Worm (Caenorhabditis elegans): Measurements from ENCODE around the gene srv-14.

Gene srv-14

DNA sequence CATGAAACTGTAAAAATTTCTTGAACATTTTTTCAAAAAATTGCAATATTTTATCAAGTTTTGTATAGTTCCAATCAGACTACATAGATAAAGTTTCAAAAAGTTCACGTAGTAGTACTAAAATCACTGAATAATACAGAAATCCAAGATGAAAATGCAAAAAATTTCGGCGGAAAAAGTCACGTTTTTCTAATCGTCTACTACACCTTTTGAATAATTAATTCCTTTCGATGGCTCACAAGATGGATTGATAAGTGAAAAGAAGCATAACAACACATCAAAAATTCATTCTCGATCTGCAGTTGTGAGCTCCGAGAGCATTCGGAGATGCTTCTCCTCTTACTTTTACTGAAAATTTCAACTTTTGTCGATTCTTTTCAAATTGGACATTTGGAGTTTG, 21.4 kb downstream of the srv-14 start, which contains the start of gene gcy-25:
gcy-25 (plus strand) TSS at position 301 of the 400 bp plus-strand sequence.
- TF ChIP-seq nhr-11 (tag; optimal IDR thresholded peaks at IDR 0.05) (no peak), fos-1 (tag; optimal IDR thresholded peaks at IDR 0.05) (no peak), lin-15B (tag; optimal IDR thresholded peaks at IDR 0.05) (no peak), ceh-16 (tag; optimal IDR thresholded peaks at IDR 0.05) (no peak), nhr-77 (tag; optimal IDR thresholded peaks at IDR 0.05) (no peak), ama-1 (optimal IDR thresholded peaks at IDR 0.05) (no peak), unc-62 (GFP tag; optimal IDR thresholded peaks at IDR 0.05) (no peak), nhr-28 (tag; optimal IDR thresholded peaks at IDR 0.05) (no peak), mdl-1 (tag; optimal IDR thresholded peaks at IDR 0.05) (no peak), daf-12 (tag; optimal IDR thresholded peaks at IDR 0.05) (no peak), zag-1 (tag; optimal IDR thresholded peaks at IDR 0.05) (no peak), fkh-10 (GFP tag; optimal IDR thresholded peaks at IDR 0.05) (no peak)

- no peak for TF ChIP-seq hmg-11 (tag; optimal IDR thresholded peaks at IDR 0.05)
- TF ChIP-seq pha-4 (tag; optimal IDR thresholded peaks at IDR 0.05), result no peak
- TF ChIP-seq nhr-67 (tag; optimal IDR thresholded peaks at IDR 0.05), result no peak
- no peak for TF ChIP-seq nhr-25 (tag; optimal IDR thresholded peaks at IDR 0.05)
- no peak for TF ChIP-seq lin-39 (tag; optimal IDR thresholded peaks at IDR 0.05)
- TF ChIP-seq ama-1 (optimal IDR thresholded peaks at IDR 0.05), result no peak
- no peak for TF ChIP-seq ZK546.5 (tag; optimal IDR thresholded peaks at IDR 0.05)
- TF ChIP-seq snpc-4 (tag; optimal IDR thresholded peaks at IDR 0.05), result no peak
- no peak for TF ChIP-seq mdl-1 (tag; optimal IDR thresholded peaks at IDR 0.05)
- no peak for TF ChIP-seq nfya-1 (tag; optimal IDR thresholded peaks at IDR 0.05; ENCODE audit: insufficient read depth)
- TF ChIP-seq aly-2 (tag; optimal IDR thresholded peaks at IDR 0.05), result no peak
- TF ChIP-seq zag-1 (tag; optimal IDR thresholded peaks at IDR 0.05), result no peak
- TF ChIP-seq egl-5 (tag; optimal IDR thresholded peaks at IDR 0.05), result no peak
- no peak for TF ChIP-seq elt-3 (tag; optimal IDR thresholded peaks at IDR 0.05)
- no peak for TF ChIP-seq fos-1 (tag; optimal IDR thresholded peaks at IDR 0.05)
- no peak for TF ChIP-seq unc-39 (tag; optimal IDR thresholded peaks at IDR 0.05)
These were observed 23.7 kb downstream of the srv-14 start, which contains the start of gene Y105C5B.1 for ce11 chrIV:15870356-15870755. Gene Y105C5B.1 (plus strand): TSS chrIV:15870656.

- TF ChIP-seq fos-1 (tag; optimal IDR thresholded peaks at IDR 0.05), result no peak
These were observed 25.7 kb downstream of the srv-14 start for ce11 chrIV:15868288-15868687.

ce11 chrIV:15861499-15861898, 32.5 kb downstream of the srv-14 start:
- no peak for TF ChIP-seq pha-4 (tag; optimal IDR thresholded peaks at IDR 0.05)
- no peak for TF ChIP-seq unc-39 (tag; optimal IDR thresholded peaks at IDR 0.05)
- no peak for TF ChIP-seq nhr-67 (tag; optimal IDR thresholded peaks at IDR 0.05)
- no peak for TF ChIP-seq sea-2 (GFP tag; optimal IDR thresholded peaks at IDR 0.05)
- no peak for TF ChIP-seq ceh-9 (tag; optimal IDR thresholded peaks at IDR 0.05)
- no peak for TF ChIP-seq fkh-2 (tag; optimal IDR thresholded peaks at IDR 0.05)
- no peak for TF ChIP-seq nhr-28 (tag; optimal IDR thresholded peaks at IDR 0.05)
- no peak for TF ChIP-seq R02D3.7 (tag; optimal IDR thresholded peaks at IDR 0.05)
- no peak for TF ChIP-seq nhr-12 (tag; optimal IDR thresholded peaks at IDR 0.05)
- TF ChIP-seq nfya-1 (tag; optimal IDR thresholded peaks at IDR 0.05; ENCODE audit: insufficient read depth), result no peak

DNA sequence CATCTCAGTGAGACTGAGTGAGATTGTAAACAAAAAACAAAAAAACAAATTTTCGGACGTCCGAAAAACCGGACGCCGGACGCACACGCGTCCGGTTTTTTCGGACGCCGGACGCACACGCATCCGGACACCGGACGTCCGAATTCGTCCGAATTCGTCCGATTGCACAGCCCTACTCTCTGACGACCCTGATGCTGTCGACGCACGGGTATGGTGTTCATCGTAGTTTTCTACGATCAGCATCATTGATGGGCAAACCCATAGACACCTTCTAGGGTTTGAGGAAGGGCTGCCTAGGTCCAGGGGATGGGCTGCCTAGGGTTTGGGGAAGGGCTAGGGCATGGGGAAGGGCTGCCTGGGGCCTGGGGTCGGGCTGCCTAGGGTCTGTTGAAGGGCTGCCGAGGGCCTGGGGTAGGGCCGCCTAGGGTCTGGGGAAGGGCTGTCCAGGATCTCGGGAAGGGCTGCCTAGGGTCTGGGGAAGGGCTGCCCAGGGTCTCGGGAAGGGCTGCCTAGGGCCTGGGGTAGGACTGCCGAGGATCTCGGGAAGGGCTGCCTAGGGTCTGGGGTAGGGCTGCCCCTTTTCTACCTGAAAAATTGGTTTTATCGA, 40.1 kb downstream of the srv-14 start:
- TF ChIP-seq ceh-16 (tag; optimal IDR thresholded peaks at IDR 0.05) (no peak), unc-39 (tag; optimal IDR thresholded peaks at IDR 0.05) (no peak), fos-1 (tag; optimal IDR thresholded peaks at IDR 0.05) (no peak), nfya-1 (tag; optimal IDR thresholded peaks at IDR 0.05; ENCODE audit: insufficient read depth) (no peak), jun-1 (tag; optimal IDR thresholded peaks at IDR 0.05) (no peak), lin-15B (tag; optimal IDR thresholded peaks at IDR 0.05) (no peak), nhr-67 (tag; optimal IDR thresholded peaks at IDR 0.05) (no peak), daf-12 (tag; optimal IDR thresholded peaks at IDR 0.05) (no peak)
